Fruit fly (Drosophila melanogaster) whole organism, embryonic: ENCODE results near the gene tj.

Experiments used
- B-H1 ChIP-seq: fragments of 200-800 bp; sonication (Bioruptor generic); IDR thresholded peaks from 3 replicates; pipeline ENCODE4 v1.3.6; 2022; ENCODE audit warnings: missing biosample characterization, missing genetic modification characterization
- Blimp-1 ChIP-seq: fragments of 200-800 bp; sonication (Bioruptor generic); optimal IDR thresholded peaks from 3 replicates; lab custom pipeline; 2018; ENCODE audit warnings: missing biosample characterization, missing genetic modification characterization, mild to moderate bottlenecking, moderate library complexity, missing genetic modification reagents
- BtbVII ChIP-seq: fragments of 200-800 bp; sonication (Bioruptor generic); optimal IDR thresholded peaks from 3 replicates; lab custom pipeline; 2017; ENCODE audit warnings: missing biosample characterization, mild to moderate bottlenecking, missing genetic modification characterization
- CG10321 ChIP-seq: fragments of 200-800 bp; sonication (Bioruptor generic); IDR thresholded peaks from 2 replicates; pipeline ENCODE4 v1.3.6; 2022; ENCODE audit warnings: missing biosample characterization, missing genetic modification characterization
- CG10959 ChIP-seq: fragments of 200-800 bp; sonication (Bioruptor generic); IDR thresholded peaks from 2 replicates; pipeline ENCODE4 v1.3.6; 2022; ENCODE audit warnings: missing biosample characterization, missing genetic modification characterization
- CG15269 ChIP-seq: fragments of 200-800 bp; sonication (Bioruptor generic); optimal IDR thresholded peaks from 2 replicates; lab custom pipeline; 2018; ENCODE audit warnings: missing biosample characterization, mild to moderate bottlenecking, missing genetic modification characterization, moderate library complexity
- CG1603 ChIP-seq: fragments of 200-800 bp; sonication (Bioruptor generic); optimal IDR thresholded peaks from 2 replicates; lab custom pipeline; 2019; ENCODE audit warnings: missing biosample characterization, mild to moderate bottlenecking, missing genetic modification characterization, moderate library complexity
- CG17385 ChIP-seq: fragments of 200-800 bp; sonication (Bioruptor generic); optimal IDR thresholded peaks from 3 replicates; lab custom pipeline; 2018; ENCODE audit warnings: missing biosample characterization, mild to moderate bottlenecking, missing genetic modification characterization
- CG17568 ChIP-seq: fragments of 200-800 bp; sonication (Bioruptor generic); optimal IDR thresholded peaks from 2 replicates; lab custom pipeline; 2018; ENCODE audit warnings: missing biosample characterization, mild to moderate bottlenecking, missing genetic modification characterization, moderate library complexity
- CG18262 ChIP-seq: fragments of 200-800 bp; optimal IDR thresholded peaks from 3 replicates; lab custom pipeline; 2019; ENCODE audit warnings: missing biosample characterization, mild to moderate bottlenecking, missing genetic modification characterization, moderate library complexity
- CG2120 ChIP-seq: fragments of 200-800 bp; sonication (Bioruptor generic); optimal IDR thresholded peaks from 3 replicates; lab custom pipeline; 2016; ENCODE audit warnings: missing biosample characterization, missing genetic modification characterization
- CG2712 ChIP-seq: fragments of 200-800 bp; optimal IDR thresholded peaks from 3 replicates; lab custom pipeline; 2019; ENCODE audit warnings: missing biosample characterization, mild to moderate bottlenecking, missing genetic modification characterization, moderate library complexity
- CG2875 ChIP-seq: fragments of 200-800 bp; sonication (Bioruptor generic); optimal IDR thresholded peaks from 2 replicates; lab custom pipeline; 2017; ENCODE audit warnings: missing biosample characterization, mild to moderate bottlenecking, missing genetic modification characterization, missing genetic modification reagents
- CG34224 ChIP-seq: fragments of 200-800 bp; sonication (Bioruptor generic); IDR thresholded peaks from 3 replicates; pipeline ENCODE4 v1.3.6; 2022; ENCODE audit warnings: missing biosample characterization, missing genetic modification characterization; ENCODE audit not compliant: partially characterized antibody
- CG4854 ChIP-seq: fragments of 200-800 bp; sonication (Bioruptor generic); optimal IDR thresholded peaks from 2 replicates; lab custom pipeline; 2016; ENCODE audit warnings: missing biosample characterization, missing genetic modification characterization, inconsistent platforms
- CG5180 ChIP-seq: fragments of 200-800 bp; sonication (Bioruptor generic); optimal IDR thresholded peaks from 3 replicates; lab custom pipeline; 2017; ENCODE audit warnings: missing biosample characterization, missing genetic modification characterization, mild to moderate bottlenecking, moderate library complexity, missing genetic modification reagents
- CG6765 ChIP-seq: fragments of 200-800 bp; sonication (Bioruptor generic); optimal IDR thresholded peaks from 3 replicates; lab custom pipeline; 2017; ENCODE audit warnings: missing biosample characterization, mild to moderate bottlenecking, missing genetic modification characterization
- CG8924 ChIP-seq: fragments of 200-800 bp; optimal IDR thresholded peaks from 3 replicates; lab custom pipeline; 2019; ENCODE audit warnings: missing biosample characterization, mild to moderate bottlenecking, missing genetic modification characterization, moderate library complexity
- CG9797 ChIP-seq: fragments of 200-800 bp; sonication (Bioruptor generic); optimal IDR thresholded peaks from 3 replicates; lab custom pipeline; 2018; ENCODE audit warnings: missing biosample characterization, mild to moderate bottlenecking, missing genetic modification characterization
- D19A ChIP-seq: fragments of 200-800 bp; optimal IDR thresholded peaks from 3 replicates; lab custom pipeline; 2019; ENCODE audit warnings: missing biosample characterization, mild to moderate bottlenecking, missing genetic modification characterization, moderate library complexity
- Dp ChIP-seq: fragments of 200-800 bp; sonication (Bioruptor generic); optimal IDR thresholded peaks from 2 replicates; lab custom pipeline; 2018; ENCODE audit warnings: missing biosample characterization, mild to moderate bottlenecking, missing genetic modification characterization, moderate library complexity
- Fer1 ChIP-seq: fragments of 200-800 bp; sonication (Bioruptor generic); optimal IDR thresholded peaks from 2 replicates; lab custom pipeline; 2017; ENCODE audit warnings: missing biosample characterization, mild to moderate bottlenecking, missing genetic modification characterization
- Kr ChIP-seq: fragments of 200-800 bp; sonication (Bioruptor generic); optimal IDR thresholded peaks from 2 replicates; lab custom pipeline; 2017; ENCODE audit warnings: missing biosample characterization, mild to moderate bottlenecking, missing genetic modification characterization
- Lhr ChIP-seq: fragments of 200-800 bp; sonication (Bioruptor generic); optimal IDR thresholded peaks from 3 replicates; lab custom pipeline; 2017; ENCODE audit warnings: mild to moderate bottlenecking, missing biosample characterization, missing genetic modification reagents, missing genetic modification characterization
- Med ChIP-seq: fragments of 200-800 bp; sonication (Bioruptor generic); peaks from one replicate; lab custom pipeline; 2016; ENCODE audit warnings: missing biosample characterization, missing genetic modification characterization, mild to moderate bottlenecking, inconsistent platforms, moderate library complexity
- Opbp ChIP-seq: fragments of 200-800 bp; sonication (Bioruptor generic); IDR thresholded peaks from 3 replicates; pipeline ENCODE4 v1.3.6; 2022; ENCODE audit warnings: missing biosample characterization, missing genetic modification characterization; ENCODE audit not compliant: partially characterized antibody
- Trl ChIP-seq, 3 experiments: fragments of >200 bp in 2 of 3; fragments of 200-800 bp in 1 of 3; sonication (Bioruptor generic) in 1 of 3; optimal IDR thresholded peaks; 2 replicates in 1 of 3; 3 replicates in 2 of 3; lab custom pipeline; 2016 to 2017; ENCODE audit warnings: missing biosample characterization in 1 of 3, missing genetic modification characterization in 1 of 3
- Usf ChIP-seq: fragments of 200-800 bp; sonication (Bioruptor generic); optimal IDR thresholded peaks from 2 replicates; lab custom pipeline; 2017; ENCODE audit warnings: missing genotype, missing biosample characterization, missing genetic modification characterization
- aop ChIP-seq: fragments of 200-800 bp; sonication (Bioruptor generic); IDR thresholded peaks from 2 replicates; pipeline ENCODE4 v1.3.6; 2022; ENCODE audit warnings: missing biosample characterization, missing genetic modification characterization
- bowl ChIP-seq: fragments of 200-800 bp; sonication (Bioruptor generic); IDR thresholded peaks from 2 replicates; pipeline ENCODE4 v1.3.6; 2022; ENCODE audit warnings: missing biosample characterization, missing genetic modification characterization
- caup ChIP-seq: fragments of 200-800 bp; sonication (Bioruptor generic); optimal IDR thresholded peaks from 3 replicates; lab custom pipeline; 2017; ENCODE audit warnings: missing biosample characterization, mild to moderate bottlenecking, missing genetic modification characterization, moderate library complexity; ENCODE audit not compliant: severe bottlenecking
- danr ChIP-seq: fragments of 200-800 bp; sonication (Bioruptor generic); IDR thresholded peaks from 2 replicates; pipeline ENCODE4 v1.3.6; 2022; ENCODE audit warnings: missing biosample characterization, missing genetic modification characterization
- fd64A ChIP-seq: fragments of 200-800 bp; sonication (Bioruptor generic); optimal IDR thresholded peaks from 3 replicates; lab custom pipeline; 2018; ENCODE audit warnings: missing biosample characterization, mild to moderate bottlenecking, missing genetic modification characterization
- grau ChIP-seq: fragments of 200-800 bp; optimal IDR thresholded peaks from 3 replicates; lab custom pipeline; 2019; ENCODE audit warnings: missing biosample characterization, mild to moderate bottlenecking, missing genetic modification characterization, moderate library complexity
- hkb ChIP-seq, 2 experiments: fragments of 200-800 bp in 1 of 2; fragments of >200 bp in 1 of 2; sonication (Bioruptor generic) in 1 of 2; IDR thresholded peaks in 1 of 2; optimal IDR thresholded peaks in 1 of 2; 2 replicates each; pipeline versions ENCODE4 v1.3.6 to Lab custom; 2017 to 2022; ENCODE audit warnings: missing biosample characterization in 1 of 2, missing genetic modification characterization in 1 of 2
- inv ChIP-seq: fragments of 200-800 bp; sonication (Bioruptor generic); IDR thresholded peaks from 2 replicates; pipeline ENCODE4 v1.3.6; 2022; ENCODE audit warnings: missing biosample characterization, missing genetic modification characterization; ENCODE audit not compliant: partially characterized antibody
- nom ChIP-seq: fragments of 200-800 bp; sonication (Bioruptor generic); optimal IDR thresholded peaks from 2 replicates; lab custom pipeline; 2017; ENCODE audit warnings: missing biosample characterization, missing genetic modification characterization, mild to moderate bottlenecking, moderate library complexity, missing genetic modification reagents
- peb ChIP-seq: fragments of 200-800 bp; sonication (Bioruptor generic); IDR thresholded peaks from 2 replicates; pipeline ENCODE4 v1.3.6; 2022; ENCODE audit warnings: missing biosample characterization, missing genetic modification characterization
- pho ChIP-seq: fragments of 200-800 bp; sonication (Bioruptor generic); optimal IDR thresholded peaks from 2 replicates; lab custom pipeline; 2016; ENCODE audit warnings: missing biosample characterization, missing genetic modification characterization
- pros ChIP-seq: fragments of 200-800 bp; sonication (Bioruptor generic); optimal IDR thresholded peaks from 3 replicates; lab custom pipeline; 2019; ENCODE audit warnings: missing biosample characterization, mild to moderate bottlenecking, missing genetic modification characterization, moderate library complexity
- sisA ChIP-seq: fragments of 200-800 bp; sonication (Bioruptor generic); IDR thresholded peaks from 2 replicates; pipeline ENCODE4 v1.3.6; 2022; ENCODE audit warnings: missing biosample characterization, missing genetic modification characterization
- slp2 ChIP-seq: fragments of 200-800 bp; sonication (Bioruptor generic); optimal IDR thresholded peaks from 2 replicates; lab custom pipeline; 2016; ENCODE audit warnings: missing biosample characterization, missing genetic modification characterization
- sug ChIP-seq: fragments of 200-800 bp; optimal IDR thresholded peaks from 2 replicates; lab custom pipeline; 2019; ENCODE audit warnings: missing biosample characterization, mild to moderate bottlenecking, missing genetic modification characterization, moderate library complexity
- tna ChIP-seq: fragments of 200-800 bp; sonication (Bioruptor generic); IDR thresholded peaks from 2 replicates; pipeline ENCODE4 v1.3.6; 2022; ENCODE audit warnings: missing biosample characterization, missing genetic modification characterization; ENCODE audit not compliant: partially characterized antibody
- ttk ChIP-seq: fragments of 200-800 bp; sonication (Bioruptor generic); IDR thresholded peaks from 2 replicates; pipeline ENCODE4 v2.1.2; 2022; ENCODE audit warnings: missing biosample characterization, missing genetic modification characterization
- tup ChIP-seq: fragments of 200-800 bp; sonication (Bioruptor generic); optimal IDR thresholded peaks from 2 replicates; lab custom pipeline; 2016; ENCODE audit warnings: missing biosample characterization, mild to moderate bottlenecking, missing genetic modification characterization, moderate library complexity
- unpg ChIP-seq: fragments of 200-800 bp; sonication (Bioruptor generic); optimal IDR thresholded peaks from 3 replicates; lab custom pipeline; 2018; ENCODE audit warnings: missing biosample characterization, mild to moderate bottlenecking, missing genetic modification characterization, moderate library complexity
- z ChIP-seq: fragments of 200-800 bp; sonication (Bioruptor generic); IDR thresholded peaks from 3 replicates; pipeline ENCODE4 v1.3.6; 2022; ENCODE audit warnings: missing biosample characterization, missing genetic modification characterization

Gene tj

dm6 chr2L:19433292-19433691 lies 30.8 kb upstream of the tj start (continued):
- TF ChIP-seq caup (GFP tag; lab: Kevin White, UChicago) = peak; percentile 11
- peak; percentile 39 for TF ChIP-seq CG2712 (tag; lab: Kevin White, UChicago)
- TF ChIP-seq sug (tag; lab: Kevin White, UChicago) = peak; percentile 11
- TF ChIP-seq unpg = peak; percentile 40
- no peak for TF ChIP-seq nom (GFP tag; lab: Kevin White, UChicago)
- TF ChIP-seq Fer1 (GFP tag; lab: Kevin White, UChicago) = peak; percentile 38
- TF ChIP-seq Blimp-1 (GFP tag; lab: Kevin White, UChicago) = peak; percentile 14
- TF ChIP-seq CG15269 (tag; lab: Kevin White, UChicago) = peak; percentile 12
- peak; percentile 10 for TF ChIP-seq CG17385 (GFP tag; lab: Kevin White, UChicago)

dm6 chr2L:19434260-19434659 lies 29.8 kb upstream of the tj start:
- TF ChIP-seq inv (no peak), aop (GFP tag; lab: Robert Waterston, UW) (no peak), pros (no peak), CG2120 (no peak), Usf (GFP tag; lab: Kevin White, UChicago) (no peak), grau (tag; lab: Kevin White, UChicago) (peak; percentile 21), pho (GFP tag; lab: Kevin White, UChicago) (no peak), CG8924 (tag; lab: Kevin White, UChicago) (peak; percentile 55), CG4854 (GFP tag; lab: Kevin White, UChicago) (peak; percentile 20), CG1603 (peak; percentile 68), Med (GFP tag; lab: Kevin White, UChicago) (peak; percentile 88), Opbp (GFP tag; lab: Robert Waterston, UW) (no peak), tup (GFP tag; lab: Kevin White, UChicago) (no peak), CG10321 (GFP tag; lab: Robert Waterston, UW) (no peak), Kr (GFP tag; lab: Kevin White, UChicago) (peak; percentile 87), peb (no peak), Trl (optimal IDR thresholded peaks at IDR 0.05; lab: Kevin White, UChicago) (no peak), Trl (GFP tag; optimal IDR thresholded peaks at IDR 0.05; lab: Kevin White, UChicago) (no peak), CG6765 (GFP tag; lab: Kevin White, UChicago) (peak; percentile 32), danr (no peak), tna (GFP tag; lab: Robert Waterston, UW) (no peak), hkb (optimal IDR thresholded peaks at IDR 0.05; lab: Kevin White, UChicago) (no peak), hkb (GFP tag; IDR thresholded peaks at IDR 0.05; lab: Robert Waterston, UW) (peak; percentile 38; the same call in 1 of the 2 replicates), Lhr (peak; percentile 33), z (no peak), fd64A (peak; percentile 79), CG34224 (GFP tag; lab: Robert Waterston, UW) (no peak), ttk (GFP tag; lab: Robert Waterston, UW) (no peak), Dp (GFP tag; lab: Kevin White, UChicago) (no peak), CG18262 (peak; percentile 67), slp2 (GFP tag; lab: Kevin White, UChicago) (no peak), B-H1 (GFP tag; lab: Robert Waterston, UW) (no peak), CG2875 (GFP tag; lab: Kevin White, UChicago) (peak; percentile 65), bowl (GFP tag; lab: Robert Waterston, UW) (no peak), BtbVII (GFP tag; lab: Kevin White, UChicago) (peak; percentile 79), CG9797 (GFP tag; lab: Kevin White, UChicago) (no peak), D19A (tag; lab: Kevin White, UChicago) (peak; percentile 34), sisA (GFP tag; lab: Robert Waterston, UW) (no peak), CG5180 (peak; percentile 24), CG10959 (GFP tag; lab: Robert Waterston, UW) (0 out of 2 replicates have a peak, but pooled peaks have one; percentile 32), CG17568 (GFP tag; lab: Kevin White, UChicago) (no peak)
